Fruit fly (Drosophila melanogaster) Kc167 (cell line): ENCODE measurements around the gene Syx5.

ENCODE experiments used
- Myc ChIP-seq: fragments of >200 bp; optimal IDR thresholded peaks from 2 replicates; lab custom pipeline; 2017; ENCODE audit warnings: missing external identifiers
- Sin3A ChIP-seq: fragments of >200 bp; optimal IDR thresholded peaks from 2 replicates; lab custom pipeline; 2018; ENCODE audit warnings: missing external identifiers
- h ChIP-seq: fragments of >200 bp; optimal IDR thresholded peaks from 3 replicates; lab custom pipeline; 2018; ENCODE audit warnings: missing external identifiers
- insv ChIP-seq: fragments of >200 bp; optimal IDR thresholded peaks from 3 replicates; lab custom pipeline; 2018; ENCODE audit warnings: missing external identifiers
- psq ChIP-seq: fragments of >200 bp; optimal IDR thresholded peaks from 2 replicates; lab custom pipeline; 2017; ENCODE audit warnings: missing external identifiers
- ttk ChIP-seq: sonication (Bioruptor generic); optimal IDR thresholded peaks from 2 replicates; lab custom pipeline; 2017; ENCODE audit warnings: missing external identifiers

Syx5 gene

DNA sequence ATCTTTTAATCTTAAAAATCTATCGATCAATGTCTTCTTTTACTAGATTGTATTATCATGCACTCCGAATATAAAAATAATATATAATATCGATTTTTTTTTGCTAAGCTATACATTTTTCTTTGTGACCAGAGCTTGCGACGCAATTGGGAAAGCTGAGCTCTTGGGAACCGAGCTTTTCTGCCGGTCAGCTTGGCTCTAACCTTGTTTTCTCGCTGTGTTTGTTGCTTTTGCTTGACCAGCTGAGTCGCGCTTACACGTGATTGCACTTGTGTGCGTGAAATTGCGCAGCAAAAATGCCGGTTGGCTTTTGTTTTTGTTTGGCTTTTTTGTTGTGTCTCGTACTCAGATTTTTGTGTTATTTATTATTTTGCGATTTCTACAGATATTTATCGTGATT lies 33.7 kb upstream of the Syx5 start:
- no peak for TF ChIP-seq Sin3A (lab: Kevin White, UChicago)
- TF ChIP-seq ttk (lab: Kevin White, UChicago) = no peak

dm6 chr2L:16274100-16274499 lies 33.0 kb upstream of the Syx5 start:
- TF ChIP-seq ttk (lab: Kevin White, UChicago) = no peak
- no peak for TF ChIP-seq Myc (lab: Kevin White, UChicago)
- no peak for TF ChIP-seq Sin3A (lab: Kevin White, UChicago)
- no peak for TF ChIP-seq h (lab: Kevin White, UChicago)
- no peak for TF ChIP-seq psq (lab: Kevin White, UChicago)
- TF ChIP-seq insv (lab: Kevin White, UChicago) = no peak

DNA sequence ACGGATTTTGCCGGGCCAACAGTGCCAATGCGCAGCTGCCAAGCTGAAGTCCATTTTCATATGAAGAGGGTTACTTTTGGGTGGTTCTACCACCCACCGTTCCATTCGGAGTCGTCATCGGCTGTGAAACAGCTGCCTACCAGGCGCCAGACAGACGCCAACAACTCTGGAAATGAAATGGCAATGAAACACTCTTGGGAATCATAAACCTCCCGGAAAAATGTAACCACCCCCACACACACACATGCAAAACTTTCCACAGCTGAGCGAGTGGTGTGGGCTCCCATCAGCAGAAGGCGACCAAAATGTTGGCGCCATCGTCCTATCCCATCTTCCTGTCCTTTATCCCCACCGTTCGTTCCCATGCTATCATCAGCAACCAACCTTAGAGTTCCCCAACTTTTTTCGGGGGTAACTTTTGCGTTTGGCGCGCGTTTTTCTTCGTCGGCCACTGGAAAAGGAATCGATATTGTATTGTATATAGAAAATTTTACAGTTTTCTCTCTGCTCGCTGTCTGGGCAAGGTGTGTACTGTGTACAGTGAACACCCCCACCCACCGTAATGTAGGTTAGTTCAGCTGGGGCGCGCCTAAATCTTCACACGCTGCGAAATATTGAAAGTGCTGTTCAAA lies 31.9 kb upstream of the Syx5 start:
- no peak for TF ChIP-seq psq (lab: Kevin White, UChicago)
- TF ChIP-seq h (lab: Kevin White, UChicago) = no peak
- TF ChIP-seq insv (lab: Kevin White, UChicago) = no peak
- TF ChIP-seq Sin3A (lab: Kevin White, UChicago) = no peak

- TF ChIP-seq Sin3A (lab: Kevin White, UChicago) (no peak), Myc (lab: Kevin White, UChicago) (no peak), psq (lab: Kevin White, UChicago) (no peak), insv (lab: Kevin White, UChicago) (no peak), ttk (lab: Kevin White, UChicago) (no peak), h (lab: Kevin White, UChicago) (no peak)
These were observed 31.4 kb upstream of the Syx5 start for dm6 chr2L:16275809-16276178.

- TF ChIP-seq h (lab: Kevin White, UChicago) (no peak), insv (lab: Kevin White, UChicago) (no peak), Myc (lab: Kevin White, UChicago) (no peak), psq (lab: Kevin White, UChicago) (no peak), ttk (lab: Kevin White, UChicago) (no peak), Sin3A (lab: Kevin White, UChicago) (no peak)
These were observed 30.3 kb upstream of the Syx5 start for dm6 chr2L:16276820-16277219.

dm6 chr2L:16277922-16278321 lies 29.2 kb upstream of the Syx5 start:
- no peak for TF ChIP-seq Myc (lab: Kevin White, UChicago)
- no peak for TF ChIP-seq h (lab: Kevin White, UChicago)
- no peak for TF ChIP-seq psq (lab: Kevin White, UChicago)
- no peak for TF ChIP-seq insv (lab: Kevin White, UChicago)
- no peak for TF ChIP-seq ttk (lab: Kevin White, UChicago)
- no peak for TF ChIP-seq Sin3A (lab: Kevin White, UChicago)

dm6 chr2L:16278842-16279241 lies 28.3 kb upstream of the Syx5 start:
- no peak for TF ChIP-seq Sin3A (lab: Kevin White, UChicago)
- TF ChIP-seq Myc (lab: Kevin White, UChicago) = no peak

DNA sequence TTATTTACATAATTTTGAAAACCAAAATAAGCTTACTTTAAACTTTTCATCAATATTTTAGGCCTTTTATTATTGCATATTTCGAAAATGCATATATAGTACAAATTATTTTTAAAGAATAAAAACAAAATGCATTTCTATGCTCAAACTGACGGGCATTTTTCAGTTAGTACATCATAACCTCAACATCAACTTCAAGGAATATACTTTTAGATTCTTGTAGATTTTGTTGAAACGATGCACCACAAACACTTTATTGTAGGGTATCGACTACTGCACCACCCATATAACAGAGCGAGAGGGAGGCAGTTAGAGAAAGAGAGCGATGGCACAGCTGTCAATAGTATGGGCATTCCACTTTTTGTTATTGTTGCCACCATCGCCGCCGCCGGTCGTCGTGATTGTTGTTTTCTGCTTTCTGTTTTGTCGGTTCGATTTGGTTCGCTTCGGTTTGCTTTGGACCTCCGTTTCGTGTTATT lies 27.3 kb upstream of the Syx5 start:
- no peak for TF ChIP-seq Myc (lab: Kevin White, UChicago)
- no peak for TF ChIP-seq insv (lab: Kevin White, UChicago)
- no peak for TF ChIP-seq psq (lab: Kevin White, UChicago)
- no peak for TF ChIP-seq ttk (lab: Kevin White, UChicago)
- TF ChIP-seq Sin3A (lab: Kevin White, UChicago) = no peak
- no peak for TF ChIP-seq h (lab: Kevin White, UChicago)

- no peak for TF ChIP-seq insv (lab: Kevin White, UChicago)
- TF ChIP-seq h (lab: Kevin White, UChicago) = no peak
- TF ChIP-seq psq (lab: Kevin White, UChicago) = no peak
- no peak for TF ChIP-seq ttk (lab: Kevin White, UChicago)
- no peak for TF ChIP-seq Sin3A (lab: Kevin White, UChicago)
- TF ChIP-seq Myc (lab: Kevin White, UChicago) = no peak
These were observed 25.6 kb upstream of the Syx5 start for dm6 chr2L:16281419-16282076.

DNA sequence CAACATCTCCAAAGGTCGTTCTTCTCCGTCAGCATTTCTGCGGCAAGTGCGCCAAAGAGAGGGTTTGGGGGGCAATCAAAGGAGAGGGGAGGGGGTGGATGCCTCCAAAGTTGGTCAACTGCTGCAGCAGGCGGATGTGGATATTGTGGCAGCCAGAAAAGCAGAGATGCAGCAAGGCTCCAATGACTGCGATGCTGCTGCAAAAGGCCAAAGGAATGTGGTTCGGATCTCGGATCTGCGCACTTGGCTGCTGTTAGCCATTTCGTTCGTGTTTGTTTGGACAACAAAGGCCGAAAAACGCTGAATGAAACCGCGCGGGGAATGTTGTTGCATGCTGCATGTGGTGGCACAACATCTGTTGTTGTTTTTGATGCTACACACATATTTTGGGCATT lies 25.1 kb upstream of the Syx5 start:
- no peak for TF ChIP-seq ttk (lab: Kevin White, UChicago)
- TF ChIP-seq Sin3A (lab: Kevin White, UChicago) = no peak
- no peak for TF ChIP-seq insv (lab: Kevin White, UChicago)

DNA sequence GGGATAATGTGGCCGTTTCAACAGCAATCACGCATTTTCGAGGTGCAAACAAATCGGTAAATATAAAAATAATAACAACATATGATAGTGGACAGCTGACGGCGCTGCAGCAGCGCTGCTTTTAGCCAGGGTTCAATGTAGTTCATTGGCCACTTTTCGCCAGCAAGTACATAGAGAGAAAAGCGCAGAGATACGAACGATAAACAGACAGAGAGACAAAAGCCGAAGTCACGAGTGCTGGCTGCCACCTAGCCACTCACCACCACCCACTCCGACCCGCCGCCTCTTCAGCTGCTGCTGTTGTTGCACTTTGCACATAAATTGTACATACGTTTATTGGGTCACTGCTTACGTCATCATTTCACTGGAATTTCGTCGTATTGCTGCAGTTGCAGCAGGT lies 24.3 kb upstream of the Syx5 start:
- TF ChIP-seq ttk (lab: Kevin White, UChicago) = no peak
- TF ChIP-seq insv (lab: Kevin White, UChicago) = no peak
- no peak for TF ChIP-seq psq (lab: Kevin White, UChicago)
- TF ChIP-seq Myc (lab: Kevin White, UChicago) = no peak
- TF ChIP-seq Sin3A (lab: Kevin White, UChicago) = no peak
- no peak for TF ChIP-seq h (lab: Kevin White, UChicago)
